Fruit fly (Drosophila melanogaster): Measurements from ENCODE around the gene CG14626.

DNA sequence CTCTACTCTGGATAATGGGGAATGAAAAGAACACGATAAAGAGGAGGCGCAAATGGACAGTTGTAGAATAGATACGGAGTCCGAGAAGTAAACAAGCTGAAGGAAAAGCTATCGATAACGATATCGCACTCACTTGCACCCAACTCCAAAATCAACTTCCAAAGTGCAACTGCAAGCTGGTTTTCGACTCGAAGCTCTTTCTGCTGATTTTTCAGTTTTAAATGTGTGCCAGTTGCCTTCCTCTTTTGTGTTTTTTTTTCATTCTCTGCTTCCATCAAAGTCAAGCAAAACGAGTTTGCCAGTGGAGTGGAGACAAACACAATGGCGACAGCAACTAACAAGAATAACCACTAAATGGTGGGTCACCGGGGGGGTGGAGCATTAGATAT is 51.0 kb downstream of the CG14626 start:
- no peak for TF ChIP-seq twi (tag; optimal IDR thresholded peaks at IDR 0.05)
- TF ChIP-seq tgo (GFP tag; IDR thresholded peaks at IDR 0.05) = no peak
- TF ChIP-seq h (optimal IDR thresholded peaks at IDR 0.05) = no peak
- no peak for TF ChIP-seq Opbp (GFP tag; IDR thresholded peaks at IDR 0.05; ENCODE audit: partially characterized antibody)

All from whole organism, embryonic.